Worm (Caenorhabditis elegans) whole organism, young adult: ENCODE measurements around the gene R08B4.3.

Source experiments
- B0035.1 ChIP-seq: sonication (generic microtip); optimal IDR thresholded peaks from 2 replicates; lab custom pipeline; 2016; ENCODE audit warnings: missing genetic modification characterization, mild to moderate bottlenecking, missing compliant biosample characterization, missing genotype, missing genetic modification reagents
- F39B2.1 ChIP-seq: fragments of 200-800 bp; sonication (Bioruptor generic); IDR thresholded peaks from 2 replicates; pipeline ENCODE4 v1.3.6; 2022; ENCODE audit warnings: missing genetic modification reagents, missing genetic modification characterization, missing compliant biosample characterization
- Y53G8AR.9 ChIP-seq: fragments of 200-800 bp; sonication (Bioruptor generic); conservative IDR thresholded peaks from 2 replicates; pipeline ENCODE4 v1.3.6; 2022; ENCODE audit warnings: missing genetic modification reagents, missing genetic modification characterization, missing compliant biosample characterization
- akir-1 ChIP-seq: fragments of 200-800 bp; sonication (Bioruptor generic); optimal IDR thresholded peaks from 2 replicates; lab custom pipeline; 2018; ENCODE audit warnings: mild to moderate bottlenecking, missing genetic modification characterization, moderate library complexity, missing compliant biosample characterization
- ama-1 ChIP-seq, 3 experiments: fragments of 150-350 bp in 1 of 3; sonication (generic microtip) in 2 of 3; optimal IDR thresholded peaks; 2 replicates each; lab custom pipeline; 2014 to 2018; ENCODE audit warnings: missing biosample characterization in 2 of 3, missing genetic modification characterization in 2 of 3, missing genetic modification reagents in 2 of 3
- aptf-2 ChIP-seq: fragments of 200-800 bp; sonication (Bioruptor generic); conservative IDR thresholded peaks from 2 replicates; pipeline ENCODE4 v1.3.6; 2022; ENCODE audit warnings: missing genetic modification reagents, missing genetic modification characterization, missing compliant biosample characterization
- atf-7 ChIP-seq: sonication (generic microtip); optimal IDR thresholded peaks from 2 replicates; lab custom pipeline; 2017; ENCODE audit warnings: mild to moderate bottlenecking, missing genetic modification characterization, missing compliant biosample characterization
- attf-3 ChIP-seq: fragments of 200-800 bp; sonication (Bioruptor generic); conservative IDR thresholded peaks from 2 replicates; pipeline ENCODE4 v1.3.6; 2022; ENCODE audit warnings: missing genetic modification reagents, missing genetic modification characterization, missing compliant biosample characterization
- ccch-3 ChIP-seq: fragments of 200-800 bp; sonication (Bioruptor generic); optimal IDR thresholded peaks from 2 replicates; lab custom pipeline; 2018; ENCODE audit warnings: mild to moderate bottlenecking, missing genetic modification characterization, missing compliant biosample characterization
- ceh-27 ChIP-seq: fragments of 200-800 bp; sonication (Bioruptor generic); optimal IDR thresholded peaks from 2 replicates; lab custom pipeline; 2018; ENCODE audit warnings: mild to moderate bottlenecking, missing genetic modification characterization, moderate library complexity, missing compliant biosample characterization
- chd-7 ChIP-seq: sonication (generic microtip); optimal IDR thresholded peaks from 2 replicates; lab custom pipeline; 2016; ENCODE audit warnings: mild to moderate bottlenecking, missing genetic modification characterization, moderate library complexity, missing compliant biosample characterization
- egl-18 ChIP-seq: fragments of 200-800 bp; sonication (Bioruptor generic); IDR thresholded peaks from 2 replicates; pipeline ENCODE4 v1.3.6; 2022; ENCODE audit warnings: missing genetic modification reagents, missing genetic modification characterization, missing compliant biosample characterization
- egl-44 ChIP-seq: fragments of 200-800 bp; sonication (Bioruptor generic); IDR thresholded peaks from 2 replicates; pipeline ENCODE4 v1.3.6; 2022; ENCODE audit warnings: missing genetic modification reagents, missing genetic modification characterization, missing compliant biosample characterization
- hlh-26 ChIP-seq: fragments of 200-800 bp; sonication (Bioruptor generic); conservative IDR thresholded peaks from 2 replicates; pipeline ENCODE4 v1.3.6; 2022; ENCODE audit warnings: missing genetic modification reagents, missing genetic modification characterization, missing compliant biosample characterization
- let-607 ChIP-seq, 2 experiments: fragments of 200-800 bp in 1 of 2; sonication (Bioruptor generic) in 1 of 2; sonication (generic microtip) in 1 of 2; optimal IDR thresholded peaks; 2 replicates each; lab custom pipeline; 2016 to 2018; ENCODE audit warnings: mild to moderate bottlenecking in 2 of 2, missing compliant biosample characterization in 2 of 2, missing genetic modification characterization in 2 of 2, moderate library complexity in 2 of 2, missing genotype in 1 of 2
- lin-26 ChIP-seq: fragments of 200-800 bp; sonication (Bioruptor generic); IDR thresholded peaks from 2 replicates; pipeline ENCODE4 v1.3.6; 2022; ENCODE audit warnings: missing genetic modification reagents, missing genetic modification characterization, missing compliant biosample characterization
- lsy-27 ChIP-seq: sonication (generic microtip); optimal IDR thresholded peaks from 2 replicates; lab custom pipeline; 2017; ENCODE audit warnings: missing genetic modification characterization, mild to moderate bottlenecking, missing compliant biosample characterization, antibody characterized with exemption, missing genotype, borderline replicate concordance; ENCODE audit not compliant: insufficient read depth
- nfyb-1 ChIP-seq: fragments of 200-800 bp; sonication (Bioruptor generic); IDR thresholded peaks from 2 replicates; pipeline ENCODE4 v1.3.6; 2022; ENCODE audit warnings: missing genetic modification reagents, missing genetic modification characterization, missing compliant biosample characterization
- nhr-179 ChIP-seq: sonication (generic microtip); optimal IDR thresholded peaks from 2 replicates; lab custom pipeline; 2016; ENCODE audit warnings: mild to moderate bottlenecking, missing genetic modification characterization, missing compliant biosample characterization
- rpc-1 ChIP-seq, 2 experiments: fragments of 150-350 bp in 1 of 2; sonication (generic microtip) in 1 of 2; optimal IDR thresholded peaks; 2 replicates each; lab custom pipeline; 2014 to 2018; ENCODE audit warnings: missing biosample characterization in 1 of 2, missing genetic modification characterization in 1 of 2, missing genetic modification reagents in 1 of 2, missing genotype in 1 of 2
- snpc-1.3 ChIP-seq: sonication (generic microtip); optimal IDR thresholded peaks from 2 replicates; lab custom pipeline; 2017; ENCODE audit warnings: missing genetic modification characterization, mild to moderate bottlenecking, missing compliant biosample characterization, antibody characterized with exemption, moderate library complexity, missing genotype, missing genetic modification reagents; ENCODE audit not compliant: insufficient read depth
- snpc-4 ChIP-seq, 5 experiments: fragments of 150-350 bp in 1 of 5; sonication (generic microtip) in 4 of 5; optimal IDR thresholded peaks; 2 replicates each; lab custom pipeline; 2014 to 2018; ENCODE audit warnings: missing genetic modification characterization in 5 of 5, missing biosample characterization in 3 of 5, antibody characterized with exemption in 2 of 5, mild to moderate bottlenecking in 2 of 5, missing compliant biosample characterization in 2 of 5, missing genotype in 2 of 5, moderate library complexity in 2 of 5, missing genetic modification reagents in 1 of 5
- tbp1 ChIP-seq: fragments of 200-800 bp; sonication (Bioruptor generic); optimal IDR thresholded peaks from 2 replicates; lab custom pipeline; 2018; ENCODE audit warnings: mild to moderate bottlenecking, missing genetic modification characterization, missing compliant biosample characterization
- unc-130 ChIP-seq: sonication (generic microtip); optimal IDR thresholded peaks from 2 replicates; lab custom pipeline; 2016; ENCODE audit warnings: missing genetic modification reagents, missing genetic modification characterization, missing compliant biosample characterization
- ztf-25 ChIP-seq: fragments of 200-800 bp; sonication (Bioruptor generic); IDR thresholded peaks from 2 replicates; pipeline ENCODE4 v1.3.6; 2022; ENCODE audit warnings: missing genetic modification reagents, missing genetic modification characterization, missing compliant biosample characterization

The R08B4.3 gene

DNA sequence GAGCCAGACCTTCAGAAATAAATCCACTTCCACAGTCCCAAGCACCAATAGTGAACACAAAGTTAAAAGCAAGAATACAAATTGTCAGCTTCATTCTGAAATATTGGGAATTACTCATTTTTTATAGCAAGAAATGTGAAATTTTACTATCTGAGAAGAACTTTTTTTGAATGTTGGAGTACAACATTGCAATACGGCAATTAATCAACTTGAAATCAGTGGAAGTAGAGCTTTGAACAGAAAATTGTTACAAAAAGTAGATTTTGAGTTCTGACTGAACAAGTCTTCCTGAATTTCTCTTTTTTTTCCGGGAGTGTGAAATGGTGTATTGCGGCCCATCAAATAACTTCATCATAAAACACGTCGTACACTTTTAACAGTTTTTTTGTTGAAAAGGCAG is 42.7 kb downstream of the R08B4.3 start, which contains the start of gene W04G3.10:
W04G3.10 (minus strand) TSS at position 101 of the 400 bp plus-strand sequence.
- TF ChIP-seq atf-7 (tag; lab: Kevin White, UChicago) (no peak), ceh-27 (GFP tag; lab: Kevin White, UChicago) (no peak), ztf-25 (GFP tag; lab: Robert Waterston, UW) (no peak), chd-7 (tag; lab: Kevin White, UChicago) (no peak), ccch-3 (GFP tag; lab: Kevin White, UChicago) (no peak)

DNA sequence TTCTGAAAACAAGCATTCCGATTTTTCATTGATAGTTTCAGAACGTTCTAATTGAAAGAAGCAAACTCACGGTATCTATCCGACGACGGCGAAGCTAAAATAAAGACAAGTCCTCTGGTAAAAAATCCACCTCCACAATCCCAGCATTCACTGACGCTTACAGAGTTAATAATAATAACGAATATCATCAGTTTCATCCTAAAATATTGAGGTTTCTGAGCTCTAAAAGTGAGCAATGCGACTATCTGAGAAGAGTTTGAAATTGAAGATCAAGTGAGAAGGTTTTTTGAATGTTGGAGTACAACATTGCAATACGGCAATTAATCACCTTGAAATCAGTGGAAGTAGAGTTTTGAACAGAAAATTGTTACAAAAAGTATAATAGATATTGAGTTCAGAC is 44.3 kb downstream of the R08B4.3 start, which contains the start of gene W04G3.12:
W04G3.12 (minus strand) TSS at position 311 of the 400 bp plus-strand sequence.
- TF ChIP-seq tbp1 (GFP tag; lab: Kevin White, UChicago) (no peak), snpc-1.3 (tag; lab: Kevin White, UChicago) (no peak), ama-1 (optimal IDR thresholded peaks at IDR 0.05; lab: Kevin White, UChicago) (no peak), ama-1 (GFP tag; optimal IDR thresholded peaks at IDR 0.05; lab: Kevin White, UChicago) (no peak), lin-26 (no peak), egl-44 (no peak), snpc-4 (GFP tag; optimal IDR thresholded peaks at IDR 0.05; lab: Kevin White, UChicago) (no peak), snpc-4 (tag; optimal IDR thresholded peaks at IDR 0.05; lab: Kevin White, UChicago) (no peak), egl-18 (no peak), B0035.1 (tag; lab: Kevin White, UChicago) (no peak), attf-3 (GFP tag; lab: Robert Waterston, UW) (no peak)
- TF ChIP-seq, all 124 proteins: peak for 0

DNA sequence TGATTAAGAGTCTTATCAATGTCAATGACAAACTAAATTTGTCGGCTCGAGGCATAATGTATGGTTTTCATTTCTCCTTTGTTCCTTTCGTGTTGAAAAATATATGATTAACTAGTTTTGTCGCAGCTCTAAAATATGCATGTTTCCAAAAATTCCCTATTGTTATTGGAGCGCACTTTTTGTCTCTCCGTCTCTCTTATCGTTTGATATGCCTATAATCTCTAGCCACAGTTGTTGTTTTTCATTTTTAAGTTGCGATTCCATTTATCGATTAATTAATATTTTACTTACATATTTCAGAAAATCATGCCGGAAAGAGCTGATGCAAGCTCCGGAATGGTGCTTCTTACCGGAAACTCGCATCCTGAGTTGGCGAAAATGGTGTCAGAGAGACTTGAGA is 47.4 kb downstream of the R08B4.3 start, which contains the start of gene W04G3.5:
W04G3.5 (plus strand) TSS at position 301 of the 400 bp plus-strand sequence.
- TF ChIP-seq unc-130: no peak
- TF ChIP-seq Y53G8AR.9 (GFP tag; lab: Robert Waterston, UW): no peak
- no peak for TF ChIP-seq aptf-2 (GFP tag; lab: Robert Waterston, UW)
- no peak for TF ChIP-seq F39B2.1 (GFP tag; lab: Robert Waterston, UW)
- no peak for TF ChIP-seq nfyb-1 (GFP tag; lab: Robert Waterston, UW)
- no peak for TF ChIP-seq lsy-27 (tag; lab: Kevin White, UChicago)
- TF ChIP-seq hlh-26: no peak
- TF ChIP-seq nhr-179 (tag; lab: Kevin White, UChicago): no peak
- TF ChIP-seq let-607 (tag; optimal IDR thresholded peaks at IDR 0.05; lab: Kevin White, UChicago): no peak
- no peak for TF ChIP-seq akir-1

DNA sequence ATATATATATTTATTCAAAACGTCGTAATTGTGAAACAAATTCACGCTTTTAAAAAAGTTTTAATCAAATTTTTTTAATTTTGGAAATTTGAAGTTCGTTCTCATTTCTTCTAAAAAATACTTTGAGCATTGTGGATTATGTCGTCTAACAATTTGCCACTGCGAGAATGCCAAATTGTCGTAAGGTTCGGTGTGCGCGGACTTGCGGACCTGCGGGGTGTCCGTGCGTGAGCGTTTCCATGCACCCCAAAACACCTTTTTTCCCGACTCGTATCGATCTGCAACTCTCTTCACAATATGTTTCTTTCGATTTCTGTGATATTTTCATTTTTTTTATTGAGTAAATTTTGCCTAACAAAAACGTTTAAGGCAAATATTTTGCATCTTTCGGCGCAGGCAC is 48.1 kb downstream of the R08B4.3 start:
- TF ChIP-seq rpc-1 (optimal IDR thresholded peaks at IDR 0.05; lab: Kevin White, UChicago) (no peak), rpc-1 (tag; optimal IDR thresholded peaks at IDR 0.05; lab: Kevin White, UChicago) (no peak)
